Fruit fly (Drosophila melanogaster): ENCODE results near the gene GluRIID.

- no peak for TF ChIP-seq pan (optimal IDR thresholded peaks at IDR 0.05)
- TF ChIP-seq EcR (GFP tag; optimal IDR thresholded peaks at IDR 0.05): no peak
Observed at dm6 chr3R:20634674-20635594, 17.3 kb downstream of the GluRIID start, which contains the start of the genes Pi3K92E and Lrrk.
